Worm (Caenorhabditis elegans) whole organism, early embryonic: Measurements from ENCODE around the gene K12B6.9.

Experiments used
- B0310.2 ChIP-seq: sonication (generic microtip); optimal IDR thresholded peaks from 2 replicates; lab custom pipeline; 2016; ENCODE audit warnings: mild to moderate bottlenecking, missing genetic modification characterization, missing compliant biosample characterization
- F13C5.2 ChIP-seq: sonication (generic microtip); optimal IDR thresholded peaks from 2 replicates; lab custom pipeline; 2017; ENCODE audit warnings: mild to moderate bottlenecking, missing genetic modification characterization, inconsistent platforms, missing compliant biosample characterization
- aly-1 ChIP-seq: sonication (generic microtip); optimal IDR thresholded peaks from 2 replicates; lab custom pipeline; 2016; ENCODE audit warnings: missing genetic modification characterization, missing compliant biosample characterization
- ama-1 ChIP-seq: fragments of 150-350 bp; optimal IDR thresholded peaks from 2 replicates; lab custom pipeline; 2014
- ceh-13 ChIP-seq: fragments of 200-800 bp; sonication (Bioruptor generic); optimal IDR thresholded peaks from 2 replicates; lab custom pipeline; 2018; ENCODE audit warnings: mild to moderate bottlenecking, missing genetic modification characterization, missing compliant biosample characterization
- ceh-36 ChIP-seq: sonication (generic microtip); optimal IDR thresholded peaks from 2 replicates; lab custom pipeline; 2016; ENCODE audit warnings: missing genetic modification characterization, inconsistent platforms, missing compliant biosample characterization
- ets-7 ChIP-seq: sonication (generic microtip); optimal IDR thresholded peaks from 2 replicates; lab custom pipeline; 2016; ENCODE audit warnings: missing genotype, missing genetic modification characterization, missing compliant biosample characterization
- flt-1 ChIP-seq: fragments of 200-800 bp; sonication (Bioruptor generic); IDR thresholded peaks from 2 replicates; pipeline ENCODE4 v1.3.6; 2022; ENCODE audit warnings: missing genetic modification characterization, missing compliant biosample characterization
- hmbx-1 ChIP-seq: sonication (generic microtip); optimal IDR thresholded peaks from 2 replicates; lab custom pipeline; 2016; ENCODE audit warnings: mild to moderate bottlenecking, missing genetic modification characterization, missing compliant biosample characterization
- hmg-4 ChIP-seq: fragments of 200-800 bp; sonication (Bioruptor generic); optimal IDR thresholded peaks from 2 replicates; lab custom pipeline; 2018; ENCODE audit warnings: mild to moderate bottlenecking, missing genetic modification characterization, missing compliant biosample characterization
- hnd-1 ChIP-seq: sonication (generic microtip); optimal IDR thresholded peaks from 2 replicates; lab custom pipeline; 2016; ENCODE audit warnings: missing genetic modification characterization, missing compliant biosample characterization
- pes-1 ChIP-seq: fragments of 200-800 bp; sonication (Bioruptor generic); IDR thresholded peaks from 2 replicates; pipeline ENCODE4 v1.3.6; 2022; ENCODE audit warnings: missing genetic modification reagents, missing genetic modification characterization, missing compliant biosample characterization
- scrt-1 ChIP-seq: fragments of 200-800 bp; sonication (Bioruptor generic); IDR thresholded peaks from 2 replicates; pipeline ENCODE4 v1.3.6; 2022; ENCODE audit warnings: missing genetic modification characterization, missing compliant biosample characterization
- sea-1 ChIP-seq: fragments of 200-800 bp; sonication (Bioruptor generic); conservative IDR thresholded peaks from 2 replicates; pipeline ENCODE4 v1.3.6; 2022; ENCODE audit warnings: missing genetic modification characterization, missing compliant biosample characterization
- tbx-11 ChIP-seq: fragments of 200-800 bp; sonication (Bioruptor generic); IDR thresholded peaks from 2 replicates; pipeline ENCODE4 v1.3.6; 2022; ENCODE audit warnings: missing genetic modification characterization, missing compliant biosample characterization
- tbx-37 ChIP-seq: fragments of 200-800 bp; sonication (Bioruptor generic); conservative IDR thresholded peaks from 2 replicates; pipeline ENCODE4 v1.3.6; 2022; ENCODE audit warnings: missing genetic modification reagents, missing genetic modification characterization, missing compliant biosample characterization
- tra-4 ChIP-seq: sonication (generic microtip); optimal IDR thresholded peaks from 2 replicates; lab custom pipeline; 2017; ENCODE audit warnings: missing genetic modification characterization, missing compliant biosample characterization

The K12B6.9 gene

DNA sequence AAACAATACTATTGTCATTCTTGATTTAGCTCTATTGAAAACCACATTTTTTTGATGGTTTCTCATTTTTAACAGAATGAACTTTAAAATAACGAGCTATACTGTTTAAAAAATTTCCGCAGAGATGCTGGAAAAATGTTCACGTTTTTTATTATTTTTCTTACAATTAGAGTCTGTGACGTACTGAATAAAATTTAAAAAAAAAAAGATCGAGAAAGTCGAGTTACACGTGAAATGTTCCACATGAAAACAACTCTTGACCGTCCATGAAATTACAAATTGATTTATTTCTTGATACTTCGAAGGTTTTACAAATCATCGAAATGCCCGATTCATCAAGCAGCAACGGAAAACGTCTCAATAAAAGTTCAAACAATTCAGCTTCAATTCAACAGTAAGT lies 34.5 kb upstream of the K12B6.9 start, which contains the start of gene fbxa-202:
Gene fbxa-202, plus strand, starts transcription at position 301 of the 400 bp plus-strand sequence.
- no peak for TF ChIP-seq scrt-1 (GFP tag; lab: Robert Waterston, UW)
- no peak for TF ChIP-seq tra-4
- TF ChIP-seq F13C5.2 (tag; lab: Kevin White, UChicago): no peak
- TF ChIP-seq ets-7: no peak
- TF ChIP-seq flt-1 (GFP tag; lab: Robert Waterston, UW): no peak
- TF ChIP-seq pes-1: no peak

DNA sequence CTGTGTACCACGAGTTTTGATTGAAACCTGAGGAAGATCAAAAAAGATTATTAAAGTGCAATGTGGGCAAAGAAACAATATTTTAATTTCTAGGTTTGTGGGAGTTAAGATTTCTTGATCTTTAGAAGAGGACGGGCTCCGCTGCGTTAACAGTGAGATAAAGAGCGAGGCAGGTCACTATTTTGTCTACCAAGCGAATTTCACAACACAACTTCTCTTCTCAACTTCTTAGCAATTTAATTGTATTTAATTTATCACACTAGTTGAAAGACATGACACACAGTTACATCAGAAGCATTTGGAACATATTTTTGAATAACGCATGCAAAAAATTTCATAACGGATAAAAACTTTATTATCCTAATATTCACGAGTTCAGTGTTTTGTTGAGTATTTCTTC lies 33.9 kb upstream of the K12B6.9 start:
- TF ChIP-seq ceh-36 (tag; lab: Kevin White, UChicago) (no peak), tra-4 (no peak), B0310.2 (no peak), hnd-1 (tag; lab: Kevin White, UChicago) (no peak), scrt-1 (GFP tag; lab: Robert Waterston, UW) (no peak), sea-1 (GFP tag; lab: Robert Waterston, UW) (no peak), pes-1 (no peak), hmg-4 (no peak), aly-1 (tag; lab: Kevin White, UChicago) (no peak), tbx-11 (GFP tag; lab: Robert Waterston, UW) (no peak), ceh-13 (no peak)

DNA sequence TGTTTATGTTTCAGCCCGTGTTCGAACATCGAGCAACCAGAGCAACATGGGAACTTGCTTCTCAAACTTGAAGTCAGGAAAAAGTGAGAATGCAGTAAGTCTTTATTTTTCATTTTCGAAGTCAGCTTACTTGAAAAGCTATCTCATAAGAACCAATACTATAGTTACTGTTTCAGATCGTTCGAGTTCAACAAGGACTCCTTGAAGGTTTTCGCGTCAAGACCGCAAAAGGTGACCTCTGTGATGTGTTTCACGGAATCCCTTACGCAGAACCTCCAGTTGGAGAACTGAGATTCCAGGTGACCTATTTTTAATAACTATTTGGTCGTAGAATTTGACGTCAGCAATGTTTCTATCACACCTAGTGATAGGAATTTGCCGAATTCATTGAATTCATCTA lies 31.1 kb upstream of the K12B6.9 start:
- no peak for TF ChIP-seq B0310.2
- no peak for TF ChIP-seq pes-1
- no peak for TF ChIP-seq ceh-36 (tag; lab: Kevin White, UChicago)
- TF ChIP-seq F13C5.2 (tag; lab: Kevin White, UChicago): no peak
- TF ChIP-seq flt-1 (GFP tag; lab: Robert Waterston, UW): no peak
- no peak for TF ChIP-seq ama-1 (lab: Kevin White, UChicago)
- TF ChIP-seq hmbx-1 (tag; lab: Kevin White, UChicago): no peak
- no peak for TF ChIP-seq ets-7
- no peak for TF ChIP-seq tbx-11 (GFP tag; lab: Robert Waterston, UW)
- no peak for TF ChIP-seq aly-1 (tag; lab: Kevin White, UChicago)
- TF ChIP-seq sea-1 (GFP tag; lab: Robert Waterston, UW): no peak
- no peak for TF ChIP-seq hnd-1 (tag; lab: Kevin White, UChicago)
- TF ChIP-seq ceh-13: no peak
- TF ChIP-seq tra-4: no peak
- TF ChIP-seq tbx-37 (GFP tag; lab: Robert Waterston, UW): no peak
- no peak for TF ChIP-seq scrt-1 (GFP tag; lab: Robert Waterston, UW)
- TF ChIP-seq hmg-4: no peak

DNA sequence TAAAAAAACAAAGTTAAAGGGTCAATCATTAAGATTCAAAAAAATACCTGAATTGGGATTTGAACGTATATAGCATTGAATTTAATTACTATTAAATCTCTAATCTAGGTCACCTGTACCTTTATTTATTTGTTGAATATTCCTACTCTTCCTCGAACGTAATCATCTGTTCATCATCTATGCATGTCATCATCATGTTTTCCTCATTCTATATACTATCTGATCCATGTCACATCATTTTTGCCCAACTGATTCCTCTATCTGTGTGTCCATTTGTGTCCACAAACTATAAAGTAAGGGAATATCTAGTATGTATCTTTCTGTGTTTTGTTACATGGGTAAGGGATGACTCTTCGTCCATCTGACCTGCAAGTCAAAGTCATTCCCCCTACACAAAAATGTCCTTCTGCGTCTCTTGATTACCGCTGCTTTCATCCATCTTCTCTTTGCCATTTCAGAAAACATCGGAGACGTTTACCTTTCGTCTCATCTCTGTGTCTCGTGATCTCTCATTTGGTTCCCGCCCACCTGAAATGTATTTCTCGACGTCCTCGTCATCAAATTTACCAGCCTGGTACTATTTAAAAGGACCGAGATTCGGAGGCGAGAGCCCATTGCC lies 30.4 kb upstream of the K12B6.9 start:
- TF ChIP-seq ama-1 (lab: Kevin White, UChicago) (no peak), tbx-11 (GFP tag; lab: Robert Waterston, UW) (no peak), F13C5.2 (tag; lab: Kevin White, UChicago) (no peak), hmg-4 (no peak), tbx-37 (GFP tag; lab: Robert Waterston, UW) (no peak), tra-4 (no peak), ets-7 (no peak), flt-1 (GFP tag; lab: Robert Waterston, UW) (no peak), pes-1 (no peak), hnd-1 (tag; lab: Kevin White, UChicago) (no peak), hmbx-1 (tag; lab: Kevin White, UChicago) (no peak), aly-1 (tag; lab: Kevin White, UChicago) (no peak), ceh-13 (no peak), scrt-1 (GFP tag; lab: Robert Waterston, UW) (no peak), sea-1 (GFP tag; lab: Robert Waterston, UW) (no peak), ceh-36 (tag; lab: Kevin White, UChicago) (no peak), B0310.2 (no peak)

DNA sequence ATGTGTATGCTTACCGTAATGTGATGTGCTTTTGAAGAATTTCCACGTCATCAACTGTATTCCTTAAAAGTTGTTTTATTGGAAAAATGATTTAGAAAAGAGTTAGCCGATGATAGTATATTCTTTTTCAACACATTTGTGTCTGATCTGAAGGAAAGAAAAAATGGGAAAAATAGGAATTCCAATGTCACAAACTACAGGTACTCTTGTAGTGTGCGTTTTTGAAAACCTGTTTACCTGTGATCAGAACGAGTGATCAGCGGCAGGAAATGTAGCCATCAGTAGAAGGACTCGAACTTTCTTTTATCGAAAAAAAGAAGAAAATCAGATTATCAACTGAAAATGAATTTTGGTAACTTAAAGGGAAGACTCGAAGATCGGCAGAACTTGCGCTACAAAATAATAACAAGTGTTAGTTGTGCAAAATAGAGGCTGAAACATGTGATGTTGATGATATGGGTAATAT lies 29.3 kb upstream of the K12B6.9 start, which contains the start of gene T28C12.15:
Gene T28C12.15, minus strand, starts transcription at position 51 of the 466 bp plus-strand sequence.
- no peak for TF ChIP-seq ceh-36 (tag; lab: Kevin White, UChicago)
- TF ChIP-seq ceh-13: no peak
- no peak for TF ChIP-seq tra-4
- no peak for TF ChIP-seq tbx-37 (GFP tag; lab: Robert Waterston, UW)
- TF ChIP-seq flt-1 (GFP tag; lab: Robert Waterston, UW): no peak
- TF ChIP-seq aly-1 (tag; lab: Kevin White, UChicago): no peak
- no peak for TF ChIP-seq ama-1 (lab: Kevin White, UChicago)
- TF ChIP-seq pes-1: no peak
- TF ChIP-seq hmbx-1 (tag; lab: Kevin White, UChicago): no peak
- TF ChIP-seq tbx-11 (GFP tag; lab: Robert Waterston, UW): no peak
- TF ChIP-seq scrt-1 (GFP tag; lab: Robert Waterston, UW): no peak
- no peak for TF ChIP-seq ets-7
- TF ChIP-seq hmg-4: no peak
- no peak for TF ChIP-seq B0310.2
- TF ChIP-seq hnd-1 (tag; lab: Kevin White, UChicago): no peak
- TF ChIP-seq F13C5.2 (tag; lab: Kevin White, UChicago): no peak
- TF ChIP-seq sea-1 (GFP tag; lab: Robert Waterston, UW): no peak

DNA sequence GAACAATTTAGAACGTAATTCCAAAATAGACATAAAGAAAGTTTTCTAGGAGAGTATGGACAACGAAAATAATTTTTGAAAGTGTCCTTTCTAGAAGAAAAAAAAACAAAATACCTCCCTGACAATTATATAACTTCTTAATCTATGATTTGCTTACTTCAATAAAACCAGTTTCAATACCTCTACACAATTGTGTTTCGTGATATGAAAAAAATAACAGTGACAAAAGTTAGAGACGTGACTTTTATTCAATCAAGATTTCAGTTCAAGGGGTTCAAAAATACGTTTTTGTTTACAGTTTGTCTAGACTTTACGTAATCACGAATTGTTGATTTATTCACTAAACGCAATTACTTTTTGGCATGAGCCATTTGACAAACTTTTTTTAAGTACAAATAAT lies 28.8 kb upstream of the K12B6.9 start:
- TF ChIP-seq hmbx-1 (tag; lab: Kevin White, UChicago): no peak
- TF ChIP-seq tra-4: no peak
- TF ChIP-seq scrt-1 (GFP tag; lab: Robert Waterston, UW): no peak
- TF ChIP-seq tbx-11 (GFP tag; lab: Robert Waterston, UW): no peak
- TF ChIP-seq ceh-36 (tag; lab: Kevin White, UChicago): no peak
- no peak for TF ChIP-seq ama-1 (lab: Kevin White, UChicago)
- no peak for TF ChIP-seq hmg-4
- TF ChIP-seq hnd-1 (tag; lab: Kevin White, UChicago): no peak
- TF ChIP-seq F13C5.2 (tag; lab: Kevin White, UChicago): no peak
- TF ChIP-seq tbx-37 (GFP tag; lab: Robert Waterston, UW): no peak
- TF ChIP-seq ceh-13: no peak
- TF ChIP-seq ets-7: no peak
- no peak for TF ChIP-seq B0310.2

DNA sequence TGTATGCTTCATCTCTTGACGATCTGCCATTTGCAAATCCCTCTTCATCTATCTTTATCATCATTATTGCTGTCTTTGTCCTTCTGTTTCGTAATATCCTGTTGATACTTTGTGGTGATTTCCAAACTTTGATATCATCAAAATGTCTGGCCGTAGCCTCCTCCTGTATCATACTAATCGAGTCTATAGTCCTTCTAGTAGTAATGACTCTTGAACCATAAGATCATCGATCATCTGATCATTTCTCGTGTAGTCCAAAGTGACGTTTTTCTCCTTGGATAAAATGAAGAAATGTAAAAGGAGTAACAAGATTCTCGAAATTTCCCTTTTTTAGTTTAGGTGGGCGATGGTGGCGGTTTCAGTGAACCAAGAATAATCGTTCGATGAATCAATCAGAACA lies 26.9 kb upstream of the K12B6.9 start:
- TF ChIP-seq pes-1 (no peak), sea-1 (GFP tag; lab: Robert Waterston, UW) (no peak), ceh-13 (no peak), tbx-37 (GFP tag; lab: Robert Waterston, UW) (no peak), flt-1 (GFP tag; lab: Robert Waterston, UW) (no peak)
